Fruit fly (Drosophila melanogaster): Measurements from ENCODE around the gene CG42726.

CG42726 gene

DNA sequence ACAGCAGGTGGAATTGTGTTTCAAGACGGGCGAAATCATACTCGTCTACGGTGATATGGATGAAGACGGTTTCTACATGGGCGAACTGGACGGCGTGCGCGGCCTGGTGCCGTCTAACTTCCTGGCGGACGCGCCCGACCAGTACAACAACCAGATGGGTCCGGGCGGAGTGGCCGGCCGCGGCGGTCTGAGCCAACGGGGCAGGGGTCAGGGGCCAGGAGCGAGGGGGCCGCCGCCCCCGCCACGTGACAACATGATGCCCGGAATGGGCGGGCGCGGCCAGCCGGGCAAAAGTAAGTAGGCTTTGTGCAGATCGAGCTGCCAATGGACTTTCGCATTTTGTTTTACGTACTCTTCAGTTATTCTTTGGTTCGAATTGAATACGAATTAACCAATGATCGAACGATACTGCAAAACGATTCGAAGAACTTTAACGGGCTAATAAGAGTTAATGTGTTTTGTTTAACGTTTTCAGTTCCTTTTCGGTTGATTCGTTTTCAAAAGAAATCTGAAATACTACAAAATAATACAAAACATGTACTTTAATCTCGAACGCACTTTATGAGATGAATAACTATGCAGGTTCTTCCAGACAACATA lies 45.5 kb downstream of the CG42726 start:
- no peak for TF ChIP-seq Hr38 (GFP tag; optimal IDR thresholded peaks at IDR 0.05)
- TF ChIP-seq CG8632 (GFP tag; optimal IDR thresholded peaks at IDR 0.05), result no peak
- TF ChIP-seq svp (GFP tag), result no peak
- TF ChIP-seq CG1621 (tag; optimal IDR thresholded peaks at IDR 0.05), result no peak
- TF ChIP-seq CG11762 (GFP tag; optimal IDR thresholded peaks at IDR 0.05; ENCODE audit: insufficient read depth), result no peak
- no peak for TF ChIP-seq Met (GFP tag; optimal IDR thresholded peaks at IDR 0.05)
- TF ChIP-seq vri (GFP tag; optimal IDR thresholded peaks at IDR 0.05), result no peak
- no peak for TF ChIP-seq CG34406 (GFP tag; optimal IDR thresholded peaks at IDR 0.05)
- no peak for TF ChIP-seq achi (GFP tag; optimal IDR thresholded peaks at IDR 0.05)

Measured in whole organism, prepupa.